Fruit fly (Drosophila melanogaster) whole organism: ENCODE measurements around the gene CG42335.
"Not testable (repeated sequence)": the region's sequence is repeated elsewhere in the genome, so short reads cannot be mapped to it uniquely, and the experiment has no call there.

ENCODE experiments used
- CG8478 ChIP-seq: fragments of >200 bp; optimal IDR thresholded peaks from 2 replicates; lab custom pipeline; 2018; ENCODE audit warnings: inconsistent platforms
- Dll ChIP-seq: fragments of >200 bp; optimal IDR thresholded peaks from 2 replicates; lab custom pipeline; 2017
- EcR ChIP-seq, 2 experiments: fragments of >200 bp; optimal IDR thresholded peaks; 2 replicates each; lab custom pipeline; 2017; ENCODE audit warnings: missing biosample characterization in 2 of 2, missing genetic modification characterization in 2 of 2, missing genetic modification reagents in 2 of 2
- pan ChIP-seq: fragments of >200 bp; optimal IDR thresholded peaks from 2 replicates; lab custom pipeline; 2017
- psq ChIP-seq: fragments of >200 bp; optimal IDR thresholded peaks from 2 replicates; lab custom pipeline; 2017
- usp ChIP-seq: fragments of >200 bp; optimal IDR thresholded peaks from 2 replicates; lab custom pipeline; 2017; ENCODE audit warnings: missing biosample characterization, missing genetic modification characterization, mixed read lengths

Gene CG42335

dm6 chr3R:21758145-21758856, at the start of gene CG42335:
Gene CG42335 (plus strand): TSS chr3R:21758764.
- TF ChIP-seq psq (lab: Kevin White, UChicago) (no peak), CG8478 (lab: Kevin White, UChicago) (no peak), usp (no peak)

dm6 chr3R:21719420-21719933, 39.1 kb upstream of the CG42335 start, which contains the start of gene CG31176:
Gene CG31176 (minus strand): TSS chr3R:21719660.
- TF ChIP-seq EcR (GFP tag; optimal IDR thresholded peaks at IDR 0.05; lab: Kevin White, UChicago): no peak
- no peak for TF ChIP-seq Dll
- TF ChIP-seq psq (lab: Kevin White, UChicago): no peak
- no peak for TF ChIP-seq pan (lab: Kevin White, UChicago)
- TF ChIP-seq CG8478 (lab: Kevin White, UChicago): no peak
- no peak for TF ChIP-seq usp

dm6 chr3R:21719934-21720431, 38.6 kb upstream of the CG42335 start:
- TF ChIP-seq pan (lab: Kevin White, UChicago) (no peak), CG8478 (lab: Kevin White, UChicago) (no peak), EcR (GFP tag; optimal IDR thresholded peaks at IDR 0.05; lab: Kevin White, UChicago) (no peak), usp (no peak), psq (lab: Kevin White, UChicago) (no peak), Dll (no peak)

- TF ChIP-seq psq (lab: Kevin White, UChicago) (no peak), EcR (GFP tag; optimal IDR thresholded peaks at IDR 0.05; lab: Kevin White, UChicago) (no peak), usp (no peak), Dll (no peak), pan (lab: Kevin White, UChicago) (no peak), CG8478 (lab: Kevin White, UChicago) (no peak)
Observed at dm6 chr3R:21722457-21722856, 36.1 kb upstream of the CG42335 start.

- no peak for TF ChIP-seq usp
- no peak for TF ChIP-seq Dll
- TF ChIP-seq EcR (GFP tag; optimal IDR thresholded peaks at IDR 0.05; lab: Kevin White, UChicago): peak in 1 of 2 experiments; percentile 53
Observed at dm6 chr3R:21726593-21726992, 32.0 kb upstream of the CG42335 start.

dm6 chr3R:21730955-21731354, 27.6 kb upstream of the CG42335 start:
- TF ChIP-seq pan (lab: Kevin White, UChicago): no peak
- no peak for TF ChIP-seq CG8478 (lab: Kevin White, UChicago)
- TF ChIP-seq psq (lab: Kevin White, UChicago): no peak
- TF ChIP-seq Dll: no peak

dm6 chr3R:21731682-21732081, 26.9 kb upstream of the CG42335 start:
- TF ChIP-seq usp: no peak
- TF ChIP-seq EcR (GFP tag; optimal IDR thresholded peaks at IDR 0.05; lab: Kevin White, UChicago): no peak
- no peak for TF ChIP-seq psq (lab: Kevin White, UChicago)
- TF ChIP-seq CG8478 (lab: Kevin White, UChicago): no peak

dm6 chr3R:21732901-21733300, 25.7 kb upstream of the CG42335 start:
- TF ChIP-seq pan (lab: Kevin White, UChicago) (no peak), Dll (no peak), EcR (GFP tag; optimal IDR thresholded peaks at IDR 0.05; lab: Kevin White, UChicago) (no peak), usp (no peak), psq (lab: Kevin White, UChicago) (no peak), CG8478 (lab: Kevin White, UChicago) (no peak)

- not testable (repeated sequence) for TF ChIP-seq Dll; CG8478 (lab: Kevin White, UChicago); pan (lab: Kevin White, UChicago)
Observed at dm6 chr3R:21736196-21736595, 22.4 kb upstream of the CG42335 start, which contains the start of gene Sfp93F. Gene Sfp93F (minus strand): TSS chr3R:21736296.

- no peak for TF ChIP-seq CG8478 (lab: Kevin White, UChicago)
- no peak for TF ChIP-seq pan (lab: Kevin White, UChicago)
- no peak for TF ChIP-seq psq (lab: Kevin White, UChicago)
- TF ChIP-seq Dll: no peak
- TF ChIP-seq usp: no peak
Observed at dm6 chr3R:21736749-21737148, 21.8 kb upstream of the CG42335 start, which contains the start of gene CG42869. Gene CG42869 (minus strand): TSS chr3R:21736849.

- no peak for TF ChIP-seq Dll
- TF ChIP-seq usp: no peak
- no peak for TF ChIP-seq pan (lab: Kevin White, UChicago)
Observed at dm6 chr3R:21737264-21737663, 21.3 kb upstream of the CG42335 start, which contains the start of gene CG42870. Gene CG42870 (minus strand): TSS chr3R:21737364.

dm6 chr3R:21739010-21739409, 19.6 kb upstream of the CG42335 start, which contains the start of gene CG34034:
Gene CG34034 (minus strand): TSS chr3R:21739110.
- no peak for TF ChIP-seq EcR (GFP tag; optimal IDR thresholded peaks at IDR 0.05; lab: Kevin White, UChicago)
- no peak for TF ChIP-seq CG8478 (lab: Kevin White, UChicago)
- TF ChIP-seq pan (lab: Kevin White, UChicago): no peak
- no peak for TF ChIP-seq usp
- no peak for TF ChIP-seq Dll
- no peak for TF ChIP-seq psq (lab: Kevin White, UChicago)
